Fruit fly (Drosophila melanogaster) whole organism, prepupa: ENCODE data around the gene unc-13-4A.

ENCODE experiments used
- Blimp-1 ChIP-seq: fragments of 200-800 bp; sonication (Bioruptor generic); optimal IDR thresholded peaks from 3 replicates; lab custom pipeline; 2017; ENCODE audit warnings: missing biosample characterization, missing genetic modification characterization, mild to moderate bottlenecking, moderate library complexity, missing genetic modification reagents
- CG10631 ChIP-seq: fragments of 200-800 bp; sonication (Bioruptor generic); optimal IDR thresholded peaks from 2 replicates; lab custom pipeline; 2016; ENCODE audit warnings: missing biosample characterization, missing genetic modification characterization
- CG10669 ChIP-seq: fragments of 200-800 bp; sonication (Bioruptor generic); optimal IDR thresholded peaks from 3 replicates; lab custom pipeline; 2018; ENCODE audit warnings: missing biosample characterization, mild to moderate bottlenecking, missing genetic modification characterization, moderate library complexity
- CG11294 ChIP-seq: fragments of 200-800 bp; sonication (Bioruptor generic); IDR thresholded peaks from 2 replicates; pipeline ENCODE4 v1.3.6; 2022; ENCODE audit warnings: missing biosample characterization, missing genetic modification characterization
- CG11762 ChIP-seq: fragments of 200-800 bp; sonication (Bioruptor generic); optimal IDR thresholded peaks from 3 replicates; lab custom pipeline; 2016; ENCODE audit warnings: missing biosample characterization, missing genetic modification characterization; ENCODE audit not compliant: insufficient read depth
- CG15336 ChIP-seq: fragments of 200-800 bp; sonication (Bioruptor generic); IDR thresholded peaks from 2 replicates; pipeline ENCODE4 v1.3.6; 2022; ENCODE audit warnings: missing biosample characterization, missing genetic modification characterization
- CG31627 ChIP-seq: fragments of 200-800 bp; sonication (Bioruptor generic); optimal IDR thresholded peaks from 3 replicates; lab custom pipeline; 2016; ENCODE audit warnings: missing biosample characterization, missing genetic modification characterization
- CG32006 ChIP-seq: fragments of 200-800 bp; sonication (Bioruptor generic); optimal IDR thresholded peaks from 3 replicates; lab custom pipeline; 2017; ENCODE audit warnings: missing biosample characterization, mild to moderate bottlenecking, missing genetic modification characterization
- CG34406 ChIP-seq: fragments of 200-800 bp; sonication (Bioruptor generic); optimal IDR thresholded peaks from 3 replicates; lab custom pipeline; 2016; ENCODE audit warnings: missing biosample characterization, missing genetic modification characterization
- CG3919 ChIP-seq: fragments of 200-800 bp; sonication (Bioruptor generic); optimal IDR thresholded peaks from 3 replicates; lab custom pipeline; 2016; ENCODE audit warnings: missing biosample characterization, missing genetic modification characterization
- CG6163 ChIP-seq: fragments of 200-800 bp; sonication (Bioruptor generic); IDR thresholded peaks from 3 replicates; pipeline ENCODE4 v1.3.6; 2022; ENCODE audit warnings: missing biosample characterization, missing genetic modification characterization
- CG6276 ChIP-seq: fragments of 200-800 bp; sonication (Bioruptor generic); optimal IDR thresholded peaks from 2 replicates; lab custom pipeline; 2017; ENCODE audit warnings: missing biosample characterization, mild to moderate bottlenecking, missing genetic modification characterization
- CG6792 ChIP-seq: fragments of 200-800 bp; sonication (Bioruptor generic); optimal IDR thresholded peaks from 3 replicates; lab custom pipeline; 2016; ENCODE audit warnings: missing biosample characterization, missing genetic modification characterization
- CG6808 ChIP-seq: fragments of 200-800 bp; sonication (Bioruptor generic); optimal IDR thresholded peaks from 3 replicates; lab custom pipeline; 2017; ENCODE audit warnings: missing biosample characterization, missing genetic modification characterization, mild to moderate bottlenecking, moderate library complexity, missing genetic modification reagents
- CG6854 ChIP-seq: fragments of 200-800 bp; sonication (Bioruptor generic); optimal IDR thresholded peaks from 2 replicates; lab custom pipeline; 2017; ENCODE audit warnings: missing biosample characterization, mild to moderate bottlenecking, missing genetic modification characterization
- CG7368 ChIP-seq: fragments of 200-800 bp; sonication (Bioruptor generic); optimal IDR thresholded peaks from 3 replicates; lab custom pipeline; 2016; ENCODE audit warnings: missing biosample characterization, missing genetic modification characterization
- CG8119 ChIP-seq: fragments of 200-800 bp; sonication (Bioruptor generic); IDR thresholded peaks from 3 replicates; pipeline ENCODE4 v1.3.6; 2022; ENCODE audit warnings: missing biosample characterization, missing genetic modification characterization
- CG8319 ChIP-seq: fragments of 200-800 bp; sonication (Bioruptor generic); optimal IDR thresholded peaks from 3 replicates; lab custom pipeline; 2016; ENCODE audit warnings: missing biosample characterization, missing genetic modification characterization
- CG8632 ChIP-seq: fragments of 200-800 bp; sonication (Bioruptor generic); optimal IDR thresholded peaks from 3 replicates; lab custom pipeline; 2016; ENCODE audit warnings: missing biosample characterization, missing genetic modification characterization
- CG9139 ChIP-seq: fragments of 200-800 bp; sonication (Bioruptor generic); optimal IDR thresholded peaks from 3 replicates; lab custom pipeline; 2017; ENCODE audit warnings: missing biosample characterization, mild to moderate bottlenecking, missing genetic modification characterization
- Eip78C ChIP-seq: fragments of 200-800 bp; sonication (Bioruptor generic); peaks from one replicate; lab custom pipeline; 2016; ENCODE audit warnings: missing biosample characterization, missing genetic modification characterization
- Eip93F ChIP-seq: fragments of 200-800 bp; sonication (Bioruptor generic); optimal IDR thresholded peaks from 2 replicates; lab custom pipeline; 2016; ENCODE audit warnings: missing biosample characterization, mild to moderate bottlenecking, missing genetic modification characterization
- Ets96B ChIP-seq: fragments of 200-800 bp; optimal IDR thresholded peaks from 2 replicates; lab custom pipeline; 2019; ENCODE audit warnings: missing biosample characterization, mild to moderate bottlenecking, missing genetic modification characterization, moderate library complexity
- Gug ChIP-seq: fragments of 200-800 bp; sonication (Bioruptor generic); IDR thresholded peaks from 2 replicates; pipeline ENCODE4 v1.3.6; 2022; ENCODE audit warnings: missing biosample characterization, missing genetic modification characterization
- Hr39 ChIP-seq: fragments of 200-800 bp; sonication (Bioruptor generic); optimal IDR thresholded peaks from 2 replicates; lab custom pipeline; 2016; ENCODE audit warnings: missing biosample characterization, missing genetic modification characterization
- Hr4 ChIP-seq: fragments of 200-800 bp; sonication (Bioruptor generic); optimal IDR thresholded peaks from 3 replicates; lab custom pipeline; 2016; ENCODE audit warnings: missing biosample characterization, missing genetic modification characterization
- Lpt ChIP-seq: fragments of 200-800 bp; sonication (Bioruptor generic); optimal IDR thresholded peaks from 3 replicates; lab custom pipeline; 2016; ENCODE audit warnings: missing biosample characterization, missing genetic modification characterization
- Met ChIP-seq: fragments of 200-800 bp; sonication (Bioruptor generic); optimal IDR thresholded peaks from 3 replicates; lab custom pipeline; 2016; ENCODE audit warnings: missing biosample characterization, missing genetic modification characterization
- OdsH ChIP-seq: fragments of 200-800 bp; sonication (Bioruptor generic); optimal IDR thresholded peaks from 3 replicates; lab custom pipeline; 2016; ENCODE audit warnings: missing biosample characterization, missing genetic modification characterization
- Smox ChIP-seq: fragments of 200-800 bp; sonication (Bioruptor generic); optimal IDR thresholded peaks from 3 replicates; lab custom pipeline; 2016; ENCODE audit warnings: missing biosample characterization, missing genetic modification characterization
- Sox102F ChIP-seq: fragments of 200-800 bp; sonication (Bioruptor generic); optimal IDR thresholded peaks from 2 replicates; lab custom pipeline; 2016; ENCODE audit warnings: missing biosample characterization, mild to moderate bottlenecking, missing genetic modification characterization
- Sox14 ChIP-seq: fragments of 200-800 bp; sonication (Bioruptor generic); optimal IDR thresholded peaks from 3 replicates; lab custom pipeline; 2016; ENCODE audit warnings: missing biosample characterization, missing genetic modification characterization
- Sox15 ChIP-seq: fragments of 200-800 bp; sonication (Bioruptor generic); optimal IDR thresholded peaks from 3 replicates; lab custom pipeline; 2016; ENCODE audit warnings: missing biosample characterization, missing genetic modification characterization
- achi ChIP-seq: fragments of 200-800 bp; sonication (Bioruptor generic); optimal IDR thresholded peaks from 3 replicates; lab custom pipeline; 2016; ENCODE audit warnings: missing biosample characterization, missing genetic modification characterization
- acj6 ChIP-seq: fragments of 200-800 bp; sonication (Bioruptor generic); optimal IDR thresholded peaks from 3 replicates; lab custom pipeline; 2016; ENCODE audit warnings: missing biosample characterization, missing genetic modification characterization
- cyc ChIP-seq: fragments of 200-800 bp; sonication (Bioruptor generic); optimal IDR thresholded peaks from 3 replicates; lab custom pipeline; 2016; ENCODE audit warnings: missing biosample characterization, missing genetic modification characterization
- dac ChIP-seq: fragments of 200-800 bp; sonication (Bioruptor generic); optimal IDR thresholded peaks from 2 replicates; lab custom pipeline; 2017; ENCODE audit warnings: missing biosample characterization, mild to moderate bottlenecking, missing genetic modification characterization
- dsx ChIP-seq: fragments of 200-800 bp; optimal IDR thresholded peaks from 3 replicates; lab custom pipeline; 2019; ENCODE audit warnings: missing biosample characterization, mild to moderate bottlenecking, missing genetic modification characterization, moderate library complexity; ENCODE audit not compliant: poor library complexity, severe bottlenecking
- eg ChIP-seq: fragments of 200-800 bp; sonication (Bioruptor generic); IDR thresholded peaks from 3 replicates; pipeline ENCODE4 v1.3.6; 2022; ENCODE audit warnings: missing biosample characterization, missing genetic modification characterization
- esn ChIP-seq: fragments of 200-800 bp; sonication (Bioruptor generic); optimal IDR thresholded peaks from 2 replicates; lab custom pipeline; 2016; ENCODE audit warnings: missing biosample characterization, mild to moderate bottlenecking, missing genetic modification characterization, moderate library complexity
- fd59A ChIP-seq: fragments of 200-800 bp; sonication (Bioruptor generic); optimal IDR thresholded peaks from 2 replicates; lab custom pipeline; 2017; ENCODE audit warnings: missing biosample characterization, mild to moderate bottlenecking, missing genetic modification characterization, missing genetic modification reagents
- fd85E ChIP-seq: fragments of 200-800 bp; sonication (Bioruptor generic); optimal IDR thresholded peaks from 3 replicates; lab custom pipeline; 2016; ENCODE audit warnings: missing biosample characterization, missing genetic modification characterization
- fkh ChIP-seq: fragments of 200-800 bp; sonication (Bioruptor generic); optimal IDR thresholded peaks from 3 replicates; lab custom pipeline; 2017; ENCODE audit warnings: missing biosample characterization, mild to moderate bottlenecking, missing genetic modification characterization, moderate library complexity
- lz ChIP-seq: fragments of 200-800 bp; sonication (Bioruptor generic); optimal IDR thresholded peaks from 3 replicates; lab custom pipeline; 2016; ENCODE audit warnings: missing biosample characterization, missing genetic modification characterization
- net ChIP-seq: fragments of 200-800 bp; sonication (Bioruptor generic); optimal IDR thresholded peaks from 3 replicates; lab custom pipeline; 2016; ENCODE audit warnings: missing biosample characterization, missing genetic modification characterization
- pdm3 ChIP-seq: fragments of 200-800 bp; sonication (Bioruptor generic); optimal IDR thresholded peaks from 3 replicates; lab custom pipeline; 2016; ENCODE audit warnings: missing biosample characterization, missing genetic modification characterization
- salr ChIP-seq, 2 experiments: fragments of 200-800 bp; sonication (Bioruptor generic); optimal IDR thresholded peaks; 3 replicates each; lab custom pipeline; 2016 to 2018; ENCODE audit warnings: missing biosample characterization in 2 of 2, missing genetic modification characterization in 2 of 2, mild to moderate bottlenecking in 1 of 2
- spab ChIP-seq: fragments of 200-800 bp; sonication (Bioruptor generic); optimal IDR thresholded peaks from 2 replicates; lab custom pipeline; 2017; ENCODE audit warnings: missing biosample characterization, mild to moderate bottlenecking, missing genetic modification characterization, missing genetic modification reagents
- ss ChIP-seq, 2 experiments: fragments of 200-800 bp; sonication (Bioruptor generic); optimal IDR thresholded peaks; 2 replicates in 1 of 2; 3 replicates in 1 of 2; lab custom pipeline; 2017 to 2018; ENCODE audit warnings: mild to moderate bottlenecking in 2 of 2, missing biosample characterization in 2 of 2, missing genetic modification characterization in 2 of 2, moderate library complexity in 1 of 2
- svp ChIP-seq: fragments of 200-800 bp; sonication (Bioruptor generic); peaks from one replicate; lab custom pipeline; 2016; ENCODE audit warnings: missing biosample characterization, missing genetic modification characterization
- topi ChIP-seq: fragments of 200-800 bp; sonication (Bioruptor generic); optimal IDR thresholded peaks from 3 replicates; lab custom pipeline; 2016; ENCODE audit warnings: missing biosample characterization, missing genetic modification characterization
- vri ChIP-seq: fragments of 200-800 bp; sonication (Bioruptor generic); optimal IDR thresholded peaks from 3 replicates; lab custom pipeline; 2016; ENCODE audit warnings: missing biosample characterization, mild to moderate bottlenecking, missing genetic modification characterization

Gene unc-13-4A

DNA sequence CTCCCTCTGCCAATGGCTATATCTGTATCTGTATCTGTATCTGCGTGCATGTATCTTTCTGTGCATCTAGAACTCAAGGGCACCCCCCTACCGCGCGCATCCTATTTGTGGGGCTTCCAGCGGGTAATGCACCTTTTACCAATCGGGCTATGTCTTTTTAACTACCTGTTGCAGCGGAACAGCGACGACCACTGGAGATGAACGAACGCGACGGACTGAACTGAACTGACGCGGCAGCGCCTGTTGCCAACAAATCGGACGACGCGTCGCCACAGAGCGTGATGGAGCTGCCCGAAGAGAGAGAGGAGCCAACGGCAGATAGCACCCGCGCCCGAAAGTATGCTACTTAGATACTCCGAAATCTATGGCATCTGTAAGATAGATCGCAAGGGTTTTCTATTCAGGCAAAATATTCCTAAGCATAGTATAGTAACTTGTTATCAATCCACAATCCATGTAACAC, 32.3 kb upstream of the unc-13-4A start, which contains the start of gene Cln7:
Gene Cln7 (minus strand): TSS at position 219 of the 463 bp plus-strand sequence.
- no peak for TF ChIP-seq acj6
- TF ChIP-seq ss (GFP tag; optimal IDR thresholded peaks at IDR 0.05; lab: Kevin White, UChicago) = peak; percentile 69 to 72
- TF ChIP-seq fd85E (GFP tag; lab: Kevin White, UChicago) = peak; percentile 79
- no peak for TF ChIP-seq Smox
- no peak for TF ChIP-seq cyc (GFP tag; lab: Kevin White, UChicago)
- peak; percentile 36 for TF ChIP-seq Ets96B
- no peak for TF ChIP-seq salr (GFP tag; optimal IDR thresholded peaks at IDR 0.05; lab: Kevin White, UChicago)
- no peak for TF ChIP-seq CG10631 (GFP tag; lab: Kevin White, UChicago)
- TF ChIP-seq achi = no peak
- TF ChIP-seq CG31627 (GFP tag; lab: Kevin White, UChicago) = no peak
- peak; percentile 63 for TF ChIP-seq CG15336 (GFP tag; lab: Robert Waterston, UW)
- peak; percentile 30 for TF ChIP-seq CG7368 (GFP tag; lab: Kevin White, UChicago)
- TF ChIP-seq CG6854 = peak; percentile 85
- no peak for TF ChIP-seq CG8319
- peak; percentile 77; the same call in 2 of the 3 replicates for TF ChIP-seq eg (GFP tag; lab: Robert Waterston, UW)
- peak; percentile 90 for TF ChIP-seq CG6163 (GFP tag; lab: Robert Waterston, UW)
- TF ChIP-seq Gug (GFP tag; lab: Robert Waterston, UW) = no peak
- no peak for TF ChIP-seq lz (GFP tag; lab: Kevin White, UChicago)
- TF ChIP-seq CG11762 (GFP tag; lab: Kevin White, UChicago) = no peak
- TF ChIP-seq pdm3 (GFP tag; lab: Kevin White, UChicago) = no peak
- peak; percentile 78 for TF ChIP-seq Eip93F
- peak; percentile 54 for TF ChIP-seq CG34406 (GFP tag; lab: Kevin White, UChicago)
- peak; percentile 3 for TF ChIP-seq CG10669 (GFP tag; lab: Kevin White, UChicago)
- peak; percentile 88 for TF ChIP-seq Sox14 (GFP tag; lab: Kevin White, UChicago)
- TF ChIP-seq dac (GFP tag; lab: Kevin White, UChicago) = no peak
- no peak for TF ChIP-seq Hr39 (GFP tag; lab: Kevin White, UChicago)
- no peak; the same call in 1 of the 2 replicates for TF ChIP-seq CG11294
- TF ChIP-seq Eip78C = peak; percentile 83
- TF ChIP-seq spab (GFP tag; lab: Kevin White, UChicago) = peak; percentile 5
- no peak for TF ChIP-seq Sox15 (GFP tag; lab: Kevin White, UChicago)
- TF ChIP-seq CG6792 (GFP tag; lab: Kevin White, UChicago) = peak; percentile 25
- TF ChIP-seq CG3919 (GFP tag; lab: Kevin White, UChicago) = peak; percentile 47
- no peak for TF ChIP-seq OdsH (GFP tag; lab: Kevin White, UChicago)
- peak; percentile 26 for TF ChIP-seq CG6276
- TF ChIP-seq fkh (GFP tag; lab: Kevin White, UChicago) = peak; percentile 32
- TF ChIP-seq CG32006 (GFP tag; lab: Kevin White, UChicago) = no peak
- TF ChIP-seq CG9139 (GFP tag; lab: Kevin White, UChicago) = peak; percentile 73
- no peak for TF ChIP-seq Sox102F (GFP tag; lab: Kevin White, UChicago)
- TF ChIP-seq dsx (GFP tag; lab: Kevin White, UChicago) = peak; percentile 69
- TF ChIP-seq Lpt (GFP tag; lab: Kevin White, UChicago) = peak; percentile 59
- TF ChIP-seq Met = no peak
- no peak for TF ChIP-seq svp (GFP tag; lab: Kevin White, UChicago)
- TF ChIP-seq fd59A (GFP tag; lab: Kevin White, UChicago) = no peak
- peak; percentile 2 for TF ChIP-seq Blimp-1
- TF ChIP-seq vri (GFP tag; lab: Kevin White, UChicago) = peak; percentile 70
- TF ChIP-seq esn (GFP tag; lab: Kevin White, UChicago) = peak; percentile 71
- peak; percentile 56 for TF ChIP-seq topi (GFP tag; lab: Kevin White, UChicago)
- TF ChIP-seq net (GFP tag; lab: Kevin White, UChicago) = peak; percentile 62
- TF ChIP-seq CG8119 = no peak; the same call in 1 of the 3 replicates
- TF ChIP-seq Hr4 (GFP tag; lab: Kevin White, UChicago) = no peak
- peak; percentile 40 for TF ChIP-seq CG6808 (GFP tag; lab: Kevin White, UChicago)
- peak; percentile 39 for TF ChIP-seq CG8632
